Worm (Caenorhabditis elegans) whole organism, L3 larva: Measurements from ENCODE around the gene C14C10.1.

Experiments used
- R02D3.7 ChIP-seq: fragments of 150-350 bp; optimal IDR thresholded peaks from 2 replicates; lab custom pipeline; 2014; ENCODE audit warnings: missing biosample characterization, missing genetic modification characterization
- ama-1 ChIP-seq: fragments of 150-350 bp; optimal IDR thresholded peaks from 2 replicates; lab custom pipeline; 2018
- ceh-16 ChIP-seq: sonication (generic microtip); optimal IDR thresholded peaks from 2 replicates; lab custom pipeline; 2017; ENCODE audit warnings: missing biosample characterization, missing genetic modification characterization
- ceh-28 ChIP-seq: fragments of 150-350 bp; optimal IDR thresholded peaks from 2 replicates; lab custom pipeline; 2014; ENCODE audit warnings: missing biosample characterization, missing genetic modification reagents, missing genetic modification characterization
- ceh-82 ChIP-seq: fragments of 150-350 bp; optimal IDR thresholded peaks from 2 replicates; lab custom pipeline; 2014; ENCODE audit warnings: missing biosample characterization, missing genetic modification characterization
- daf-12 ChIP-seq: fragments of 150-350 bp; optimal IDR thresholded peaks from 2 replicates; lab custom pipeline; 2014; ENCODE audit warnings: missing biosample characterization, missing genetic modification reagents, missing genetic modification characterization
- egl-27 ChIP-seq: sonication (generic microtip); optimal IDR thresholded peaks from 4 replicates; lab custom pipeline; 2017; ENCODE audit warnings: missing biosample characterization, missing genetic modification reagents, missing genetic modification characterization
- egl-5 ChIP-seq: fragments of 150-350 bp; optimal IDR thresholded peaks from 2 replicates; lab custom pipeline; 2017; ENCODE audit warnings: missing biosample characterization, missing genetic modification reagents, missing genetic modification characterization, inconsistent platforms
- elt-1 ChIP-seq: fragments of 150-350 bp; optimal IDR thresholded peaks from 2 replicates; lab custom pipeline; 2014; ENCODE audit warnings: missing biosample characterization, missing genetic modification characterization
- elt-2 ChIP-seq: sonication (generic microtip); optimal IDR thresholded peaks from 2 replicates; lab custom pipeline; 2016; ENCODE audit warnings: missing genetic modification reagents, mild to moderate bottlenecking, missing genetic modification characterization, missing compliant biosample characterization
- eor-1 ChIP-seq, 2 experiments: fragments of 150-350 bp; optimal IDR thresholded peaks; 2 replicates each; lab custom pipeline; 2014 to 2018; ENCODE audit warnings: missing biosample characterization in 2 of 2, missing genetic modification characterization in 2 of 2
- fkh-10 ChIP-seq: sonication (generic microtip); optimal IDR thresholded peaks from 2 replicates; lab custom pipeline; 2017; ENCODE audit warnings: missing biosample characterization, missing genetic modification reagents, missing genetic modification characterization
- fos-1 ChIP-seq: fragments of 150-350 bp; optimal IDR thresholded peaks from 2 replicates; lab custom pipeline; 2014; ENCODE audit warnings: missing biosample characterization, missing genetic modification characterization
- hmg-11 ChIP-seq: sonication (generic microtip); optimal IDR thresholded peaks from 2 replicates; lab custom pipeline; 2016; ENCODE audit warnings: missing genetic modification characterization, missing compliant biosample characterization
- jun-1 ChIP-seq: fragments of 150-350 bp; optimal IDR thresholded peaks from 2 replicates; lab custom pipeline; 2014; ENCODE audit warnings: missing biosample characterization, missing genetic modification reagents, missing genetic modification characterization
- mdl-1 ChIP-seq: fragments of 150-350 bp; optimal IDR thresholded peaks from 2 replicates; lab custom pipeline; 2014; ENCODE audit warnings: missing biosample characterization, missing genetic modification characterization
- mml-1 ChIP-seq: fragments of 150-350 bp; sonication (generic microtip); optimal IDR thresholded peaks from 3 replicates; lab custom pipeline; 2014; ENCODE audit warnings: missing biosample characterization, missing genetic modification characterization
- nfya-1 ChIP-seq: sonication (generic microtip); optimal IDR thresholded peaks from 2 replicates; lab custom pipeline; 2017; ENCODE audit warnings: missing genetic modification characterization, mild to moderate bottlenecking, missing compliant biosample characterization, antibody characterized with exemption, moderate library complexity; ENCODE audit not compliant: insufficient read depth
- nhr-11 ChIP-seq: fragments of 150-350 bp; optimal IDR thresholded peaks from 2 replicates; lab custom pipeline; 2014; ENCODE audit warnings: missing biosample characterization, missing genetic modification characterization
- nhr-12 ChIP-seq: fragments of 150-350 bp; optimal IDR thresholded peaks from 2 replicates; lab custom pipeline; 2014; ENCODE audit warnings: missing biosample characterization, missing genetic modification characterization
- nhr-237 ChIP-seq: fragments of 150-350 bp; optimal IDR thresholded peaks from 2 replicates; lab custom pipeline; 2014; ENCODE audit warnings: missing biosample characterization, missing genetic modification characterization
- nhr-25 ChIP-seq: sonication (generic microtip); optimal IDR thresholded peaks from 2 replicates; lab custom pipeline; 2017; ENCODE audit warnings: missing biosample characterization, missing genetic modification characterization
- nhr-76 ChIP-seq: fragments of 150-350 bp; sonication (generic microtip); optimal IDR thresholded peaks from 5 replicates; lab custom pipeline; 2014; ENCODE audit warnings: missing biosample characterization, missing genetic modification characterization
- nhr-77 ChIP-seq: fragments of 150-350 bp; optimal IDR thresholded peaks from 2 replicates; lab custom pipeline; 2014; ENCODE audit warnings: missing biosample characterization, missing genetic modification characterization
- pha-4 ChIP-seq: fragments of 150-350 bp; optimal IDR thresholded peaks from 2 replicates; lab custom pipeline; 2014; ENCODE audit warnings: missing biosample characterization, missing genetic modification reagents, missing genetic modification characterization
- pqm-1 ChIP-seq: fragments of 150-350 bp; optimal IDR thresholded peaks from 2 replicates; lab custom pipeline; 2017; ENCODE audit warnings: missing biosample characterization, missing genetic modification characterization, inconsistent platforms
- sea-2 ChIP-seq: fragments of 150-350 bp; sonication (generic microtip); optimal IDR thresholded peaks from 4 replicates; lab custom pipeline; 2014; ENCODE audit warnings: missing biosample characterization, missing genetic modification reagents, missing genetic modification characterization
- skn-1 ChIP-seq: fragments of 150-350 bp; optimal IDR thresholded peaks from 2 replicates; lab custom pipeline; 2014; ENCODE audit warnings: missing biosample characterization, missing genetic modification characterization
- tbx-2 ChIP-seq: sonication (generic microtip); optimal IDR thresholded peaks from 2 replicates; lab custom pipeline; 2016; ENCODE audit warnings: mild to moderate bottlenecking, missing genetic modification characterization, missing compliant biosample characterization
- unc-39 ChIP-seq: sonication (generic microtip); optimal IDR thresholded peaks from 4 replicates; lab custom pipeline; 2017; ENCODE audit warnings: missing biosample characterization, missing genetic modification characterization
- unc-62 ChIP-seq: fragments of 150-350 bp; sonication (generic microtip); optimal IDR thresholded peaks from 4 replicates; lab custom pipeline; 2014; ENCODE audit warnings: missing biosample characterization, missing genetic modification reagents, missing genetic modification characterization
- zag-1 ChIP-seq: fragments of 150-350 bp; optimal IDR thresholded peaks from 2 replicates; lab custom pipeline; 2014; ENCODE audit warnings: missing biosample characterization, missing genetic modification characterization
- ztf-11 ChIP-seq: fragments of 150-350 bp; optimal IDR thresholded peaks from 2 replicates; lab custom pipeline; 2014; ENCODE audit warnings: missing biosample characterization, missing genetic modification characterization

The C14C10.1 gene

DNA sequence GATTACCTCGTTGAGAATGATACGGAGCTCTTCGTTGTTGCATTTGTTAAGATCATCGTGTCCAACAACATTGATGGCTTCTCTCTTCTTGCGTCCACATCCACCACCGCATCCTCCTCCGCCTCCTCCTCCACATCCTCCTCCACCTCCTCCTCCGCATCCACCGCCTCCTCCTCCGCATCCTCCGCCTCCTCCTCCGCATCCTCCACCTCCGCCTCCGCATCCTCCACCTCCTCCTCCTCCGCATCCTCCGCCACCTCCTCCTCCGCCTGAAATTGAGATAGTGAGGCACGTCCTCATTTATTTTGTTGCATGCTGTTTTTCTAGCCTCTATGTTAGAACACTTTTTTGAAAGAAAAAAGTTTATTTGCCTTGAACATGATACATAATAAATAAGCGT, 12.3 kb upstream of the C14C10.1 start:
- no peak for TF ChIP-seq ama-1 (lab: Kevin White, UChicago)
- TF ChIP-seq hmg-11 (tag; lab: Kevin White, UChicago), result no peak
- no peak for TF ChIP-seq nhr-237 (tag; lab: Kevin White, UChicago)
- TF ChIP-seq pha-4 (tag; lab: Kevin White, UChicago), result no peak
- TF ChIP-seq nhr-11 (tag; lab: Kevin White, UChicago), result no peak
- no peak for TF ChIP-seq ceh-28 (tag; lab: Kevin White, UChicago)
- TF ChIP-seq daf-12 (tag; lab: Kevin White, UChicago), result no peak
- no peak for TF ChIP-seq nhr-25
- no peak for TF ChIP-seq nfya-1 (tag; lab: Kevin White, UChicago)
- TF ChIP-seq unc-39, result no peak
- no peak for TF ChIP-seq nhr-12 (tag; lab: Kevin White, UChicago)
- TF ChIP-seq sea-2 (GFP tag; lab: Kevin White, UChicago), result no peak
- TF ChIP-seq elt-1, result no peak

DNA sequence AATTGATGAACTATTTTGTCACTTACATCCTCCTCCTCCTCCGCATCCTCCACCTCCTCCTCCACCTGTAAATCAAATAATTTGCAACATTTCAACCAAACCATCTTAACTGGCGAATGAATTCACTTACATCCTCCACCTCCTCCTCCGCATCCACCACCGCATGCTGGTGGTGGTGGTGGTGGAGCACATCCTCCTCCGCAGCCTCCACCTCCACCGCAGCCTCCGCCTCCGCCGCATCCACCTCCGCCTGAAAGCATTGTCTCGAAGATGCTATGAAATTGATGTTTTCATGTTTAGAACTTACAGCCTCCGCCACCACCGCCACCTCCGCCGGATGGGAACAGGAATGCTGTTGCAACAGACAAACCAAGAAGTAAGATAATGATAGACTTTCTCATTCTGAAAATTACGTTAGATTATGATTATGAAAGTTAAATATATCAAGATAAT, 11.6 kb upstream of the C14C10.1 start, which contains the start of gene grl-23:
Gene grl-23, minus strand, starts transcription at position 403 of the 453 bp plus-strand sequence.
- TF ChIP-seq R02D3.7 (tag; lab: Kevin White, UChicago), result no peak
- no peak for TF ChIP-seq unc-62
- no peak for TF ChIP-seq ama-1 (lab: Kevin White, UChicago)
- no peak for TF ChIP-seq unc-39
- TF ChIP-seq nhr-11 (tag; lab: Kevin White, UChicago), result no peak
- no peak for TF ChIP-seq nfya-1 (tag; lab: Kevin White, UChicago)
- TF ChIP-seq daf-12 (tag; lab: Kevin White, UChicago), result no peak
- TF ChIP-seq fos-1 (tag; lab: Kevin White, UChicago), result no peak
- TF ChIP-seq skn-1 (tag; lab: Kevin White, UChicago), result no peak
- TF ChIP-seq ceh-16 (tag; lab: Kevin White, UChicago), result no peak
- TF ChIP-seq tbx-2 (tag; lab: Kevin White, UChicago), result no peak
- TF ChIP-seq, all 47 proteins: peak for 0

ce11 chrV:12579299-12579698, 8.8 kb upstream of the C14C10.1 start, which contains the start of gene E02A10.3:
Gene E02A10.3 (plus strand): TSS chrV:12579599.
- TF ChIP-seq mml-1 (no peak), sea-2 (GFP tag; lab: Kevin White, UChicago) (no peak), nhr-76 (tag; lab: Kevin White, UChicago) (no peak)

DNA sequence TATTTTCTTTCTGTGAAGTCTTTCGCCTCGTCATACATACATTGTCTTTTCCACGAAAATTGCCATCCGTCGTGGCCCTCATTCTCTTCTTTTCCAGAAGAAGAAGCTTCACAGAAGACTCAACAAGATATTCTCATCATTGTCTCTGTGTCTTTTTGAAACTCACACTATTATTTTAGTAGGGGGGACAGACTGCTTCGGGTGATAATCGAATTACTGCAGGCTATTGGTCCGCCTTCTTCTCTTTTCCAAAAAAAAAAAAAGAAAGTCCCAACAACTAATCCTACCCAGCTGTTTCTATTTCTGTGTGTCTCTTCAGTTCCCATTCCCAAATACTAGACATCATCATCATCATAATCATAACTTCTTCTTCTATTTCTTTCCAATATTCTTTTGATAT, 4.7 kb upstream of the C14C10.1 start:
- TF ChIP-seq egl-5 (tag; lab: Kevin White, UChicago), result peak; percentile 23
- no peak for TF ChIP-seq elt-1

DNA sequence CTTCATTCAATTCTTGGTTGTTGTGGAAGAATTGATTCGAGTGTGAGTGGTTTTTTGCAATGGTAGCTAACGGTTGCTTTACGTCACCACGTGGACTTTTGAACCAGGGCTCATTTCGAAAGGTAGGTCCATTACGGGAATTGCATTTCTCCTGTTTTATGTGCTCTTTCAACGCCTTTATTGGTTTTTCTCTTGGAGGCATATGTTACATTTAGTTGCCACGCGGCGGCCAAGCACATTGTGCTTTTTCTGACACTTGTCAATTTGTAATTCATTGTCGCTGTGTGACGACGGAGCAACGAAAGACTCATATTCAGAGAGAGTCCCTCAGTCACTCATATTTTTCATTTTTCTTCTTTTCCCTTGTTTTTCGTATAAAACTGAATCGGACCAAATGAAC, 3.4 kb upstream of the C14C10.1 start:
- TF ChIP-seq elt-1 (no peak), ceh-16 (tag; lab: Kevin White, UChicago) (no peak), nfya-1 (tag; lab: Kevin White, UChicago) (no peak), nhr-25 (no peak), ztf-11 (tag; lab: Kevin White, UChicago) (no peak), ceh-82 (tag; lab: Kevin White, UChicago) (no peak), unc-62 (no peak), egl-27 (no peak), elt-2 (tag; lab: Kevin White, UChicago) (no peak), mdl-1 (tag; lab: Kevin White, UChicago) (no peak), eor-1 (tag; optimal IDR thresholded peaks at IDR 0.05; lab: Kevin White, UChicago) (no peak), fkh-10 (GFP tag; lab: Kevin White, UChicago) (no peak), nhr-237 (tag; lab: Kevin White, UChicago) (no peak), pqm-1 (tag; lab: Kevin White, UChicago) (no peak), skn-1 (tag; lab: Kevin White, UChicago) (no peak), zag-1 (tag; lab: Kevin White, UChicago) (no peak), unc-39 (no peak), tbx-2 (tag; lab: Kevin White, UChicago) (no peak), jun-1 (no peak), nhr-77 (tag; lab: Kevin White, UChicago) (no peak)
